Worm (Caenorhabditis elegans) whole organism, midembryonic: ENCODE results near the gene srv-22.

Source experiments
- T22C8.4 ChIP-seq: fragments of 200-800 bp; sonication (Bioruptor generic); IDR thresholded peaks from 2 replicates; pipeline ENCODE4 v1.3.6; 2022; ENCODE audit warnings: missing genetic modification characterization, missing compliant biosample characterization
- cog-1 ChIP-seq: sonication (generic microtip); optimal IDR thresholded peaks from 2 replicates; lab custom pipeline; 2016; ENCODE audit warnings: missing genetic modification characterization, missing compliant biosample characterization
- flt-1 ChIP-seq: fragments of 200-800 bp; sonication (Bioruptor generic); IDR thresholded peaks from 2 replicates; pipeline ENCODE4 v1.3.6; 2022; ENCODE audit warnings: missing genetic modification characterization, missing compliant biosample characterization
- klf-2 ChIP-seq: fragments of 200-800 bp; sonication (Bioruptor generic); conservative IDR thresholded peaks from 2 replicates; pipeline ENCODE4 v1.3.6; 2022; ENCODE audit warnings: missing genetic modification reagents, missing genetic modification characterization, missing compliant biosample characterization
- med-1 ChIP-seq: sonication (generic microtip); optimal IDR thresholded peaks from 2 replicates; lab custom pipeline; 2017; ENCODE audit warnings: missing genetic modification characterization, mild to moderate bottlenecking, missing compliant biosample characterization, antibody characterized with exemption, missing genetic modification reagents; ENCODE audit not compliant: insufficient read depth
- ref-1 ChIP-seq: fragments of 200-800 bp; sonication (Bioruptor generic); conservative IDR thresholded peaks from 2 replicates; pipeline ENCODE4 v1.3.6; 2022; ENCODE audit warnings: missing genetic modification reagents, missing genetic modification characterization, missing compliant biosample characterization
- tab-1 ChIP-seq: fragments of 200-800 bp; sonication (Bioruptor generic); IDR thresholded peaks from 2 replicates; pipeline ENCODE4 v1.3.6; 2022; ENCODE audit warnings: missing genetic modification characterization, missing compliant biosample characterization
- ztf-23 ChIP-seq: fragments of 200-800 bp; sonication (Bioruptor generic); IDR thresholded peaks from 2 replicates; pipeline ENCODE4 v1.3.6; 2022; ENCODE audit warnings: missing genetic modification reagents, missing genetic modification characterization, missing compliant biosample characterization
- ztf-29 ChIP-seq: fragments of 200-800 bp; sonication (Bioruptor generic); IDR thresholded peaks from 2 replicates; pipeline ENCODE4 v1.3.6; 2022; ENCODE audit warnings: missing genetic modification reagents, missing genetic modification characterization, missing compliant biosample characterization

Gene srv-22

ce11 chrIV:5842905-5843304 is 36.8 kb downstream of the srv-22 start:
- TF ChIP-seq ztf-29 (GFP tag; lab: Robert Waterston, UW) (no peak), cog-1 (no peak), flt-1 (GFP tag; lab: Robert Waterston, UW) (no peak), ref-1 (GFP tag; lab: Robert Waterston, UW) (no peak), tab-1 (GFP tag; lab: Robert Waterston, UW) (no peak)

- TF ChIP-seq tab-1 (GFP tag; lab: Robert Waterston, UW) (no peak), ztf-23 (no peak), T22C8.4 (GFP tag; lab: Robert Waterston, UW) (no peak), klf-2 (no peak), cog-1 (no peak), med-1 (GFP tag; lab: Kevin White, UChicago) (no peak), ref-1 (GFP tag; lab: Robert Waterston, UW) (no peak), flt-1 (GFP tag; lab: Robert Waterston, UW) (no peak), ztf-29 (GFP tag; lab: Robert Waterston, UW) (no peak)
Observed at ce11 chrIV:5839178-5839577, 40.6 kb downstream of the srv-22 start, which contains the start of gene C06E7.2. C06E7.2 (plus strand) TSS chrIV:5839478.

- TF ChIP-seq flt-1 (GFP tag; lab: Robert Waterston, UW) (no peak), T22C8.4 (GFP tag; lab: Robert Waterston, UW) (no peak), tab-1 (GFP tag; lab: Robert Waterston, UW) (no peak), ztf-29 (GFP tag; lab: Robert Waterston, UW) (no peak), ref-1 (GFP tag; lab: Robert Waterston, UW) (no peak), cog-1 (no peak), ztf-23 (no peak), klf-2 (no peak), med-1 (GFP tag; lab: Kevin White, UChicago) (no peak)
Observed at ce11 chrIV:5834182-5834581, 45.6 kb downstream of the srv-22 start.

ce11 chrIV:5832801-5833200 is 47.0 kb downstream of the srv-22 start:
- TF ChIP-seq cog-1, result no peak
- no peak for TF ChIP-seq klf-2
- no peak for TF ChIP-seq ztf-29 (GFP tag; lab: Robert Waterston, UW)
- no peak for TF ChIP-seq med-1 (GFP tag; lab: Kevin White, UChicago)
- no peak for TF ChIP-seq T22C8.4 (GFP tag; lab: Robert Waterston, UW)
